Worm (Caenorhabditis elegans): Measurements from ENCODE around the gene pid-1.

ce11 chrII:7694745-7695144 is 4.4 kb upstream of the pid-1 start:
- TF ChIP-seq tbx-9 (tag; optimal IDR thresholded peaks at IDR 0.05; ENCODE audit: borderline replicate concordance) (no peak), Y79H2A.3 (GFP tag; conservative IDR thresholded peaks at IDR 0.05) (no peak), Y95B8A.8 (GFP tag; IDR thresholded peaks at IDR 0.05) (no peak), attf-6 (GFP tag; IDR thresholded peaks at IDR 0.05) (no peak), madf-6 (GFP tag; IDR thresholded peaks at IDR 0.05) (no peak), snpc-4 (GFP tag; optimal IDR thresholded peaks at IDR 0.05) (no peak), snpc-4 (tag; optimal IDR thresholded peaks at IDR 0.05) (no peak), cebp-2 (GFP tag; IDR thresholded peaks at IDR 0.05) (no peak), bed-1 (GFP tag; IDR thresholded peaks at IDR 0.05) (no peak), zim-3 (tag; optimal IDR thresholded peaks at IDR 0.05) (no peak), pha-4 (tag; optimal IDR thresholded peaks at IDR 0.05) (no peak), snpc-1.1 (tag; optimal IDR thresholded peaks at IDR 0.05; ENCODE audit: insufficient read depth) (no peak), rec-8 (tag; optimal IDR thresholded peaks at IDR 0.05) (no peak)

All from whole organism, young adult.